Worm (Caenorhabditis elegans): ENCODE measurements around the gene jmjd-3.2.

Gene jmjd-3.2

DNA sequence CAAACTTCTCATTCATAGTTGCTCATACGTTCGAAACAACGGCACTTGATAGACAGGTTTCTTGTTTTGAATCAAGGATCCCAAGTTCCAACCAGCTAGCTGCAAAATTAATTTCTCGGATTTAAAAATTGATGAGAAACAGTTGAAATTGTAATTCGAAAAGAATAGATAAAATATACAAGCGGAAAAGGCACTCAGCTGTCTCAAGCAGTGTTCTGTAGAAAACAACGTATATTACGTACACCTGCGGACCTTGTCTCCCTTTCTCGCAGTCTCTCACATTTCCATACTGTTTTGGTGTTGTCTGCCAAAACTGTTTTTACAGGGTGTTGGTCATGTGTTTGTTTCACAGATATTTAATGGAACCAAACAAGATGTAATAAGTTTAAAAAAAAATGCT is 32.4 kb upstream of the jmjd-3.2 start, which contains the start of gene F23D12.10:
TSS of gene F23D12.10 (minus strand) at position 101 of the 400 bp plus-strand sequence.
- TF ChIP-seq ztf-28 (GFP tag; IDR thresholded peaks at IDR 0.05) (no peak), hrde-1 (tag; optimal IDR thresholded peaks at IDR 0.05; ENCODE audit: borderline replicate concordance) (no peak), hsf-1 (GFP tag; IDR thresholded peaks at IDR 0.05) (no peak), repo-1 (tag; optimal IDR thresholded peaks at IDR 0.05) (no peak), F37B4.10 (GFP tag; IDR thresholded peaks at IDR 0.05) (no peak), cebp-2 (GFP tag; IDR thresholded peaks at IDR 0.05) (no peak), attf-5 (GFP tag; optimal IDR thresholded peaks at IDR 0.05) (no peak), chd-7 (tag; optimal IDR thresholded peaks at IDR 0.05) (no peak), rec-8 (tag; optimal IDR thresholded peaks at IDR 0.05) (no peak), sdz-38 (tag; optimal IDR thresholded peaks at IDR 0.05) (no peak), ztf-22 (GFP tag; optimal IDR thresholded peaks at IDR 0.05) (no peak), snpc-4 (GFP tag; optimal IDR thresholded peaks at IDR 0.05) (no peak), snpc-4 (tag; optimal IDR thresholded peaks at IDR 0.05) (no peak), rpc-1 (optimal IDR thresholded peaks at IDR 0.05) (no peak), rpc-1 (tag; optimal IDR thresholded peaks at IDR 0.05) (no peak), hlh-26 (GFP tag; conservative IDR thresholded peaks at IDR 0.05) (no peak), sea-2 (GFP tag; IDR thresholded peaks at IDR 0.05) (no peak)

DNA sequence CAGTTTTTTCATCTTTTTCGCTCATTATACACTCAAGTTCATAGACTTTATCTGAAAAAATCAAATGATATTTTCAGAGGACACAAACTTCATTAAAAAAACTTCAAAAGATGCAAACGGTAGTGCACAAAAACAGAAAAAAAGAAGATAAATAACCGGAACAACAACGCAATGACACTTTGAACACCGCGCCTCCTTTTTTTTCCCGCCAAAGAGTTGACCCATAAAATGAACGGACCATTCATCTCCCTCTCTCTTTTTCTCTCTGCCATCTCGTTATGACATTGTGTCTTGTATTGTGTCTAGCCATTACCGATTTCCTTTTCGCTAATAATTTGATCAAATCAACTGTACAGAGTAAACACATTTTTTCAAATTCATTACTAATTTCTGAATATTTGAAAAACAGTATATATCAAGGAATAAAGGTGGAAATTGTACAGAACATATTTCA is 26.5 kb upstream of the jmjd-3.2 start, which contains the start of gene F23D12.2:
TSS of gene F23D12.2 (minus strand) at position 51 of the 454 bp plus-strand sequence.
- TF ChIP-seq repo-1 (tag; optimal IDR thresholded peaks at IDR 0.05) (no peak), efl-1 (GFP tag; optimal IDR thresholded peaks at IDR 0.05) (peak; percentile 53), ets-4 (GFP tag; optimal IDR thresholded peaks at IDR 0.05) (no peak), Y56A3A.18 (GFP tag; IDR thresholded peaks at IDR 0.05) (no peak)

DNA sequence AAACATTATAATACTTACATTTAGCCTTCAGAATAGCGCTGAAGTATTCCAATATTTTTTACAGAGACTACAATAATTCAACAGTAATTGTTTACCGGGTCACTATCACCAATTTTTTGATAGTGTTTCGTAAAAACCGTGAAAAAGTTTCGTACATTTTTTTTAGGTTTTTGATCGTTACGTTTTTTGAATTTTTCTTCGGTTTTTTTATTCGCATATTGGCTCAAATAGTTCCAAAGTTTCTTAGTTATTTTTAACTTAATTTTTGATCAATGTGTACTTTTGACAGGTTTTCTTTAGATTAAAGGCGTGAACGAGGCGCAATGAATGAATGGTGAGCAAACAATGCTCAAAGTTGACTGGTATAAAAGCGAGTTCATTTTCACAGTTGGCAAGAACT is 24.9 kb upstream of the jmjd-3.2 start, which contains the start of gene fipr-3:
TSS of gene fipr-3 (plus strand) at position 301 of the 400 bp plus-strand sequence.
- TF ChIP-seq sptf-2 (GFP tag; optimal IDR thresholded peaks at IDR 0.05) (no peak), die-1 (tag; optimal IDR thresholded peaks at IDR 0.05) (no peak), snpc-1.1 (tag; optimal IDR thresholded peaks at IDR 0.05; ENCODE audit: insufficient read depth) (no peak), egrh-3 (GFP tag; IDR thresholded peaks at IDR 0.05) (no peak), B0035.1 (tag; optimal IDR thresholded peaks at IDR 0.05) (no peak), hsf-1 (GFP tag; IDR thresholded peaks at IDR 0.05) (no peak), xnd-1 (tag; optimal IDR thresholded peaks at IDR 0.05) (no peak), zfh-2 (GFP tag; conservative IDR thresholded peaks at IDR 0.05) (no peak), lin-54 (GFP tag; optimal IDR thresholded peaks at IDR 0.05) (no peak), K11D2.4 (GFP tag; IDR thresholded peaks at IDR 0.05) (no peak), snpc-3.4 (tag; optimal IDR thresholded peaks at IDR 0.05) (no peak)

DNA sequence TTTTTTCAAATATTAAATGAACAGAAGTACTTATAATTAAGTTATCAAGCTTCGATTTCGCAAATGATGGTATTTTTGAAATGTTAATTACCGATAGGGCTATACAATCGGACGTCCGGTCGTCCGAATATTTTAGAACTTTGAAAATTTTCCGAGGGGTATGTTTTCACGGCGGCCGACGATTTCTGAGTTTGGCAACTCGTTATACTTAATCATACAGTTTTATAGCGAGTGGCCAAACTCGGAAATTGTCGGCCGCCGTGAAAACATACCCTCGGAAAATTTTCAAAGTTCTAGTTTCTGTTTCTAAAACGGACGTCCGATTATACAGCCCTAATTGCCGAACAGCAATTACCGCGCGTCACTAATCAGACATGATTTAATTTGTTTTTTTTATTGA is 23.8 kb upstream of the jmjd-3.2 start:
- TF ChIP-seq lsl-1 (GFP tag; optimal IDR thresholded peaks at IDR 0.05) (no peak), pha-4 (tag; optimal IDR thresholded peaks at IDR 0.05) (no peak), snpc-4 (GFP tag; optimal IDR thresholded peaks at IDR 0.05) (no peak), snpc-4 (tag; optimal IDR thresholded peaks at IDR 0.05) (peak in 3 of 4 experiments; percentile 40 to 89 (median 88)), C06A6.2 (GFP tag; conservative IDR thresholded peaks at IDR 0.05) (no peak), Y79H2A.3 (GFP tag; conservative IDR thresholded peaks at IDR 0.05) (no peak), cebp-2 (GFP tag; IDR thresholded peaks at IDR 0.05) (no peak), hrde-1 (tag; optimal IDR thresholded peaks at IDR 0.05; ENCODE audit: borderline replicate concordance) (no peak), egrh-3 (GFP tag; IDR thresholded peaks at IDR 0.05) (no peak)
